Worm (Caenorhabditis elegans) whole organism, early embryonic: ENCODE data around the gene Y55F3C.9.

ENCODE experiments used
- ama-1 ChIP-seq: fragments of 150-350 bp; optimal IDR thresholded peaks from 2 replicates; lab custom pipeline; 2014
- ceh-36 ChIP-seq: sonication (generic microtip); optimal IDR thresholded peaks from 2 replicates; lab custom pipeline; 2016; ENCODE audit warnings: missing genetic modification characterization, inconsistent platforms, missing compliant biosample characterization
- ets-7 ChIP-seq: sonication (generic microtip); optimal IDR thresholded peaks from 2 replicates; lab custom pipeline; 2016; ENCODE audit warnings: missing genotype, missing genetic modification characterization, missing compliant biosample characterization
- flt-1 ChIP-seq: fragments of 200-800 bp; sonication (Bioruptor generic); IDR thresholded peaks from 2 replicates; pipeline ENCODE4 v1.3.6; 2022; ENCODE audit warnings: missing genetic modification characterization, missing compliant biosample characterization
- hmbx-1 ChIP-seq: sonication (generic microtip); optimal IDR thresholded peaks from 2 replicates; lab custom pipeline; 2016; ENCODE audit warnings: mild to moderate bottlenecking, missing genetic modification characterization, missing compliant biosample characterization
- hnd-1 ChIP-seq: sonication (generic microtip); optimal IDR thresholded peaks from 2 replicates; lab custom pipeline; 2016; ENCODE audit warnings: missing genetic modification characterization, missing compliant biosample characterization
- pes-1 ChIP-seq: fragments of 200-800 bp; sonication (Bioruptor generic); IDR thresholded peaks from 2 replicates; pipeline ENCODE4 v1.3.6; 2022; ENCODE audit warnings: missing genetic modification reagents, missing genetic modification characterization, missing compliant biosample characterization
- scrt-1 ChIP-seq: fragments of 200-800 bp; sonication (Bioruptor generic); IDR thresholded peaks from 2 replicates; pipeline ENCODE4 v1.3.6; 2022; ENCODE audit warnings: missing genetic modification characterization, missing compliant biosample characterization
- tbx-37 ChIP-seq: fragments of 200-800 bp; sonication (Bioruptor generic); conservative IDR thresholded peaks from 2 replicates; pipeline ENCODE4 v1.3.6; 2022; ENCODE audit warnings: missing genetic modification reagents, missing genetic modification characterization, missing compliant biosample characterization

DNA sequence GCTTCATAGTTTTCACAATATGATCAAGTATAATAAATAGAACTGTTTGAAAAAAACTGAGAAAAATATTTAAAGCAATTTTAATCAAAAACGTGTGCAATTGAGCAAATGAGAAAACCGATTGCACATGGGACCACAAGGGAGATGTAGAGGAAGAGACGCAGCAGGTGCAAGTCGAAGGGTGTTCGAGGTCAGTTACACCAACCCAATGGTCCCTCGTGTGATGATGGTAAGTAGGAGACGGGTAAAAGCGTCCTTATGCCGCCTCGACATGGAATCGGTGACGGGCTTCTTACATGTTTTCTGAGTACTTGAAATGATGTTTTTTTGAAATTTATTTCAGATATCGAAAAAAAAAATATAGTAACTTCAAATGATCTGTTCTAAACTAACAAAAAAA, at the start of gene Y55F3C.9:
- no peak for TF ChIP-seq hmbx-1 (tag; lab: Kevin White, UChicago)
- no peak for TF ChIP-seq ama-1 (lab: Kevin White, UChicago)
- no peak for TF ChIP-seq hnd-1 (tag; lab: Kevin White, UChicago)
- no peak for TF ChIP-seq ets-7 (tag; lab: Kevin White, UChicago)
- no peak for TF ChIP-seq scrt-1 (GFP tag; lab: Robert Waterston, UW)
- no peak for TF ChIP-seq ceh-36
- TF ChIP-seq pes-1, result no peak
- no peak for TF ChIP-seq tbx-37 (GFP tag; lab: Robert Waterston, UW)
- TF ChIP-seq flt-1 (GFP tag; lab: Robert Waterston, UW), result no peak
